Fruit fly (Drosophila melanogaster) whole organism, adult: ENCODE results near the gene CG8360.

ENCODE experiments used
- CG11617 ChIP-seq: fragments of 200-800 bp; sonication (Bioruptor generic); optimal IDR thresholded peaks from 2 replicates; lab custom pipeline; 2017; ENCODE audit warnings: mild to moderate bottlenecking, missing biosample characterization, missing genetic modification reagents, missing genetic modification characterization
- CG5204 ChIP-seq: fragments of 200-800 bp; sonication (Bioruptor generic); optimal IDR thresholded peaks from 2 replicates; lab custom pipeline; 2016; ENCODE audit warnings: missing biosample characterization, missing genetic modification characterization
- CG7045 ChIP-seq: fragments of 200-800 bp; sonication (Bioruptor generic); optimal IDR thresholded peaks from 2 replicates; lab custom pipeline; 2017; ENCODE audit warnings: missing biosample characterization, mild to moderate bottlenecking, missing genetic modification characterization
- Crg-1 ChIP-seq: fragments of 200-800 bp; sonication (Bioruptor generic); optimal IDR thresholded peaks from 2 replicates; lab custom pipeline; 2016; ENCODE audit warnings: missing biosample characterization, missing genetic modification characterization
- Hr96 ChIP-seq: fragments of 200-800 bp; sonication (Bioruptor generic); optimal IDR thresholded peaks from 2 replicates; lab custom pipeline; 2016; ENCODE audit warnings: missing biosample characterization, missing genetic modification characterization
- cic ChIP-seq: fragments of 200-800 bp; sonication (Bioruptor generic); optimal IDR thresholded peaks from 2 replicates; lab custom pipeline; 2017; ENCODE audit warnings: missing biosample characterization, mild to moderate bottlenecking, missing genetic modification characterization, moderate library complexity
- kay ChIP-seq: fragments of 200-800 bp; sonication (Bioruptor generic); peaks from one replicate; lab custom pipeline; 2016; ENCODE audit warnings: missing biosample characterization, missing genetic modification characterization, borderline replicate concordance
- ovo ChIP-seq: fragments of 200-800 bp; sonication (Bioruptor generic); optimal IDR thresholded peaks from 2 replicates; lab custom pipeline; 2016; ENCODE audit warnings: missing biosample characterization, missing genetic modification characterization

DNA sequence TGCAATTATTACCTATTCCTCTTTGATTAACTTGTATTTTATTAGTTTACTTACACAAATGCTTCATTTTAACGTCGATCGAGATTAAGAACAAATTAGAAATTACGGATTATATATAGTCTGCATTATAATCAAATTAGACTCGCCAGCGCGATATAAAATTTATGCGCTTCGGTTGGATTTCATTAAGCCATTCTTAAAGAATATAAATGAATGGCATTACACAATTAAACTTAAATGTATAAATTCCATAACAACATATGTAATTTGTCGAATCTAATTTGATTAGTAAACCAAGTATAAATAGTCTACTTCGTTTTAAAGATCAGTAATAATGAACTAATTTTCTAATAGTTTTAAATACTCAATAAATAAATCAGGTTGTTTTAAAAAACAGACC lies 28.9 kb downstream of the CG8360 start, which contains the start of gene Spn28F:
- TF ChIP-seq kay (GFP tag; lab: Kevin White, UChicago) (no peak), CG7045 (GFP tag; lab: Kevin White, UChicago) (no peak), Hr96 (GFP tag; lab: Kevin White, UChicago) (no peak), CG5204 (GFP tag; lab: Kevin White, UChicago) (no peak), CG11617 (no peak), cic (no peak), ovo (GFP tag; lab: Kevin White, UChicago) (no peak), Crg-1 (no peak)
